Fruit fly (Drosophila melanogaster) whole organism, wandering third instar larva: ENCODE results near the gene lsn.

Source experiments
- Abd-B ChIP-seq: fragments of >200 bp; optimal IDR thresholded peaks from 2 replicates; lab custom pipeline; 2017; ENCODE audit warnings: missing biosample characterization, missing genetic modification characterization
- Myc ChIP-seq: fragments of >200 bp; optimal IDR thresholded peaks from 2 replicates; lab custom pipeline; 2017
- OdsH ChIP-seq: fragments of 200-800 bp; sonication (Bioruptor generic); optimal IDR thresholded peaks from 2 replicates; lab custom pipeline; 2016; ENCODE audit warnings: missing biosample characterization, mild to moderate bottlenecking, missing genetic modification characterization
- psq ChIP-seq: fragments of 200-800 bp; sonication (Bioruptor generic); optimal IDR thresholded peaks from 3 replicates; lab custom pipeline; 2017; ENCODE audit warnings: missing biosample characterization, mild to moderate bottlenecking, missing genetic modification characterization, moderate library complexity

DNA sequence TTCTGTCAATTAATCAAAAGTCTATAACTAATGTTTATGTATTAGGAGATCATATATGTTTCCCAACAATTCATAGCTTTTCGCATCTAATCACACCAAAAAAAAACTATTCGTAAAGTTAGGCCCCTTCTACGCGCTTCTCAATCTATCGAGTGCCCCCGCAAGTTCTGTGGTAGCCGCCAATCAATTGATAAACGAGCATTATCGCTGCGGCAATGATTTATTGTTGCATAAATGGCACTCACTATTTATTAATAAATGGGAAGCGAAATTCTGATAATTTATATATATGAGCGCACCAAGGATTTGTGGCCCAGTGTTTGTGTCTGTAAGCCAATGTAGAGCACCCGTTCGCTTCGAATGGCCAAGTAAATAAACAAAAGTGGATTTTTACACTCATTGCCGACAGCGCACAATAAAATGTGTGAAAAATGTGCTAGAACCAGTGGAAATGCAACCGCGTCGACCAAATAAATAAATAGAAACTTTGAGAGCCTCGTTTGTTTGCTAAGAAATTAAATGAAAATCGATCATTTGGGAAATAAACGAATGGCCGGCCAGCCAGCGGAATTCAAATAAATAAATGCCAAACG lies 6.5 kb downstream of the lsn start:
- TF ChIP-seq Myc (lab: Kevin White, UChicago) (no peak), psq (no peak), Abd-B (GFP tag; lab: Kevin White, UChicago) (no peak), OdsH (GFP tag; lab: Kevin White, UChicago) (no peak)
